Worm (Caenorhabditis elegans) whole organism, young adult: ENCODE measurements around the gene T27E9.6.

ENCODE experiments used
- B0035.1 ChIP-seq: sonication (generic microtip); optimal IDR thresholded peaks from 2 replicates; lab custom pipeline; 2016; ENCODE audit warnings: missing genetic modification characterization, mild to moderate bottlenecking, missing compliant biosample characterization, missing genotype, missing genetic modification reagents
- C06A6.2 ChIP-seq: fragments of 200-800 bp; sonication (Bioruptor generic); conservative IDR thresholded peaks from 2 replicates; pipeline ENCODE4 v1.3.6; 2022; ENCODE audit warnings: missing genetic modification characterization, missing compliant biosample characterization
- C17E4.6 ChIP-seq: fragments of 200-800 bp; sonication (Bioruptor generic); IDR thresholded peaks from 2 replicates; pipeline ENCODE4 v1.3.6; 2022; ENCODE audit warnings: missing genetic modification reagents, missing genetic modification characterization, missing compliant biosample characterization
- D2030.7 ChIP-seq: fragments of 200-800 bp; sonication (Bioruptor generic); IDR thresholded peaks from 2 replicates; pipeline ENCODE4 v1.3.6; 2022; ENCODE audit warnings: missing genetic modification reagents, missing genetic modification characterization, missing compliant biosample characterization
- F10E7.11 ChIP-seq: sonication (generic microtip); optimal IDR thresholded peaks from 2 replicates; lab custom pipeline; 2017; ENCODE audit warnings: mild to moderate bottlenecking, missing genetic modification characterization, moderate library complexity, missing compliant biosample characterization
- F39B2.1 ChIP-seq: fragments of 200-800 bp; sonication (Bioruptor generic); IDR thresholded peaks from 2 replicates; pipeline ENCODE4 v1.3.6; 2022; ENCODE audit warnings: missing genetic modification reagents, missing genetic modification characterization, missing compliant biosample characterization
- F52B5.7 ChIP-seq: sonication (generic microtip); optimal IDR thresholded peaks from 2 replicates; lab custom pipeline; 2016; ENCODE audit warnings: mild to moderate bottlenecking, missing genetic modification characterization, missing compliant biosample characterization
- F55B11.4 ChIP-seq: sonication (generic microtip); optimal IDR thresholded peaks from 2 replicates; lab custom pipeline; 2016; ENCODE audit warnings: missing compliant biosample characterization, missing genetic modification characterization, borderline replicate concordance; ENCODE audit not compliant: insufficient read depth
- Y53F4B.3 ChIP-seq: fragments of 200-800 bp; sonication (Bioruptor generic); IDR thresholded peaks from 2 replicates; pipeline ENCODE4 v1.3.6; 2022; ENCODE audit warnings: missing genetic modification reagents, missing genetic modification characterization, missing compliant biosample characterization
- Y67H2A.10 ChIP-seq: fragments of 200-800 bp; sonication (Bioruptor generic); conservative IDR thresholded peaks from 2 replicates; pipeline ENCODE4 v1.3.6; 2022; ENCODE audit warnings: missing genetic modification reagents, missing genetic modification characterization, missing compliant biosample characterization
- ama-1 ChIP-seq, 3 experiments: fragments of 150-350 bp in 1 of 3; sonication (generic microtip) in 2 of 3; optimal IDR thresholded peaks; 2 replicates each; lab custom pipeline; 2014 to 2018; ENCODE audit warnings: missing biosample characterization in 2 of 3, missing genetic modification characterization in 2 of 3, missing genetic modification reagents in 2 of 3
- aptf-3 ChIP-seq: fragments of 200-800 bp; sonication (Bioruptor generic); IDR thresholded peaks from 2 replicates; pipeline ENCODE4 v1.3.6; 2022; ENCODE audit warnings: missing genetic modification characterization, missing compliant biosample characterization
- attf-6 ChIP-seq: fragments of 200-800 bp; sonication (Bioruptor generic); IDR thresholded peaks from 2 replicates; pipeline ENCODE4 v1.3.6; 2022; ENCODE audit warnings: missing genetic modification reagents, missing genetic modification characterization, missing compliant biosample characterization
- ccch-3 ChIP-seq: fragments of 200-800 bp; sonication (Bioruptor generic); optimal IDR thresholded peaks from 2 replicates; lab custom pipeline; 2018; ENCODE audit warnings: mild to moderate bottlenecking, missing genetic modification characterization, missing compliant biosample characterization
- cebp-2 ChIP-seq: fragments of 200-800 bp; sonication (Bioruptor generic); IDR thresholded peaks from 2 replicates; pipeline ENCODE4 v1.3.6; 2022; ENCODE audit warnings: missing genetic modification characterization, missing compliant biosample characterization
- ceh-27 ChIP-seq: fragments of 200-800 bp; sonication (Bioruptor generic); optimal IDR thresholded peaks from 2 replicates; lab custom pipeline; 2018; ENCODE audit warnings: mild to moderate bottlenecking, missing genetic modification characterization, moderate library complexity, missing compliant biosample characterization
- ceh-91 ChIP-seq: fragments of 200-800 bp; sonication (Bioruptor generic); IDR thresholded peaks from 2 replicates; pipeline ENCODE4 v1.3.6; 2022; ENCODE audit warnings: missing genetic modification reagents, missing genetic modification characterization, missing compliant biosample characterization
- die-1 ChIP-seq: sonication (generic microtip); optimal IDR thresholded peaks from 2 replicates; lab custom pipeline; 2016; ENCODE audit warnings: missing genotype, mild to moderate bottlenecking, missing genetic modification characterization, missing compliant biosample characterization
- dpff-1 ChIP-seq: sonication (generic microtip); optimal IDR thresholded peaks from 2 replicates; lab custom pipeline; 2017; ENCODE audit warnings: mild to moderate bottlenecking, missing genetic modification characterization, missing compliant biosample characterization
- efl-1 ChIP-seq: fragments of 150-350 bp; optimal IDR thresholded peaks from 2 replicates; lab custom pipeline; 2014; ENCODE audit warnings: missing biosample characterization, missing genetic modification reagents, missing genetic modification characterization
- egl-44 ChIP-seq: fragments of 200-800 bp; sonication (Bioruptor generic); IDR thresholded peaks from 2 replicates; pipeline ENCODE4 v1.3.6; 2022; ENCODE audit warnings: missing genetic modification reagents, missing genetic modification characterization, missing compliant biosample characterization
- gei-17 ChIP-seq: fragments of 200-800 bp; sonication (Bioruptor generic); optimal IDR thresholded peaks from 2 replicates; lab custom pipeline; 2018; ENCODE audit warnings: mild to moderate bottlenecking, missing genetic modification characterization, missing compliant biosample characterization
- hlh-26 ChIP-seq: fragments of 200-800 bp; sonication (Bioruptor generic); conservative IDR thresholded peaks from 2 replicates; pipeline ENCODE4 v1.3.6; 2022; ENCODE audit warnings: missing genetic modification reagents, missing genetic modification characterization, missing compliant biosample characterization
- hsf-1 ChIP-seq: fragments of 200-800 bp; sonication (Bioruptor generic); IDR thresholded peaks from 2 replicates; pipeline ENCODE4 v1.3.6; 2022; ENCODE audit warnings: missing genetic modification reagents, missing genetic modification characterization, missing compliant biosample characterization
- let-607 ChIP-seq, 2 experiments: fragments of 200-800 bp in 1 of 2; sonication (Bioruptor generic) in 1 of 2; sonication (generic microtip) in 1 of 2; optimal IDR thresholded peaks; 2 replicates each; lab custom pipeline; 2016 to 2018; ENCODE audit warnings: mild to moderate bottlenecking in 2 of 2, missing compliant biosample characterization in 2 of 2, missing genetic modification characterization in 2 of 2, moderate library complexity in 2 of 2, missing genotype in 1 of 2
- lin-40 ChIP-seq: sonication (generic microtip); optimal IDR thresholded peaks from 2 replicates; lab custom pipeline; 2016; ENCODE audit warnings: missing genetic modification characterization, mild to moderate bottlenecking, missing compliant biosample characterization, missing genotype, missing genetic modification reagents
- lin-54 ChIP-seq: fragments of 200-800 bp; sonication (Bioruptor generic); optimal IDR thresholded peaks from 2 replicates; lab custom pipeline; 2018; ENCODE audit warnings: mild to moderate bottlenecking, missing genetic modification characterization, missing compliant biosample characterization
- lsl-1 ChIP-seq: fragments of 200-800 bp; sonication (Bioruptor generic); optimal IDR thresholded peaks from 2 replicates; lab custom pipeline; 2018; ENCODE audit warnings: mild to moderate bottlenecking, missing genetic modification characterization, moderate library complexity, missing compliant biosample characterization
- lsy-27 ChIP-seq: sonication (generic microtip); optimal IDR thresholded peaks from 2 replicates; lab custom pipeline; 2017; ENCODE audit warnings: missing genetic modification characterization, mild to moderate bottlenecking, missing compliant biosample characterization, antibody characterized with exemption, missing genotype, borderline replicate concordance; ENCODE audit not compliant: insufficient read depth
- madf-10 ChIP-seq: sonication (generic microtip); optimal IDR thresholded peaks from 2 replicates; lab custom pipeline; 2016; ENCODE audit warnings: mild to moderate bottlenecking, missing genetic modification characterization, missing compliant biosample characterization
- mel-28 ChIP-seq: sonication (generic microtip); optimal IDR thresholded peaks from 2 replicates; lab custom pipeline; 2016; ENCODE audit warnings: borderline replicate concordance, mild to moderate bottlenecking, missing genetic modification characterization, missing compliant biosample characterization
- nfya-2 ChIP-seq: fragments of 200-800 bp; sonication (Bioruptor generic); IDR thresholded peaks from 2 replicates; pipeline ENCODE4 v1.3.6; 2022; ENCODE audit warnings: missing genetic modification reagents, missing genetic modification characterization, missing compliant biosample characterization
- nhr-90 ChIP-seq: sonication (generic microtip); optimal IDR thresholded peaks from 2 replicates; lab custom pipeline; 2016; ENCODE audit warnings: missing genotype, mild to moderate bottlenecking, missing genetic modification characterization, missing compliant biosample characterization
- pha-4 ChIP-seq: fragments of 150-350 bp; sonication (generic microtip); optimal IDR thresholded peaks from 2 replicates; lab custom pipeline; 2014; ENCODE audit warnings: missing biosample characterization, missing genetic modification reagents, missing genetic modification characterization
- rec-8 ChIP-seq, 2 experiments: sonication (generic microtip); optimal IDR thresholded peaks; 2 replicates each; lab custom pipeline; 2016; ENCODE audit warnings: mild to moderate bottlenecking in 2 of 2, missing genetic modification characterization in 2 of 2, missing genetic modification reagents in 2 of 2, missing genotype in 2 of 2, missing biosample characterization in 1 of 2, missing compliant biosample characterization in 1 of 2, moderate library complexity in 1 of 2
- rpc-1 ChIP-seq, 2 experiments: fragments of 150-350 bp in 1 of 2; sonication (generic microtip) in 1 of 2; optimal IDR thresholded peaks; 2 replicates each; lab custom pipeline; 2014 to 2018; ENCODE audit warnings: missing biosample characterization in 1 of 2, missing genetic modification characterization in 1 of 2, missing genetic modification reagents in 1 of 2, missing genotype in 1 of 2
- sdz-38 ChIP-seq: sonication (generic microtip); optimal IDR thresholded peaks from 2 replicates; lab custom pipeline; 2016; ENCODE audit warnings: missing genotype, missing genetic modification characterization, missing compliant biosample characterization
- snpc-1.1 ChIP-seq: sonication (generic microtip); optimal IDR thresholded peaks from 2 replicates; lab custom pipeline; 2017; ENCODE audit warnings: missing genetic modification characterization, mild to moderate bottlenecking, missing compliant biosample characterization, antibody characterized with exemption, moderate library complexity, missing genotype, missing genetic modification reagents; ENCODE audit not compliant: insufficient read depth
- somi-1 ChIP-seq: fragments of 200-800 bp; sonication (Bioruptor generic); optimal IDR thresholded peaks from 2 replicates; lab custom pipeline; 2018; ENCODE audit warnings: mild to moderate bottlenecking, missing genetic modification characterization, missing compliant biosample characterization
- tbp1 ChIP-seq: fragments of 200-800 bp; sonication (Bioruptor generic); optimal IDR thresholded peaks from 2 replicates; lab custom pipeline; 2018; ENCODE audit warnings: mild to moderate bottlenecking, missing genetic modification characterization, missing compliant biosample characterization
- tbx-9 ChIP-seq: sonication (generic microtip); optimal IDR thresholded peaks from 2 replicates; lab custom pipeline; 2016; ENCODE audit warnings: borderline replicate concordance, missing genetic modification characterization, inconsistent platforms, missing compliant biosample characterization
- unc-130 ChIP-seq: sonication (generic microtip); optimal IDR thresholded peaks from 2 replicates; lab custom pipeline; 2016; ENCODE audit warnings: missing genetic modification reagents, missing genetic modification characterization, missing compliant biosample characterization
- xnd-1 ChIP-seq: sonication (generic microtip); optimal IDR thresholded peaks from 2 replicates; lab custom pipeline; 2016; ENCODE audit warnings: missing genotype, missing genetic modification reagents, missing genetic modification characterization, missing compliant biosample characterization
- ztf-25 ChIP-seq: fragments of 200-800 bp; sonication (Bioruptor generic); IDR thresholded peaks from 2 replicates; pipeline ENCODE4 v1.3.6; 2022; ENCODE audit warnings: missing genetic modification reagents, missing genetic modification characterization, missing compliant biosample characterization

The T27E9.6 gene

DNA sequence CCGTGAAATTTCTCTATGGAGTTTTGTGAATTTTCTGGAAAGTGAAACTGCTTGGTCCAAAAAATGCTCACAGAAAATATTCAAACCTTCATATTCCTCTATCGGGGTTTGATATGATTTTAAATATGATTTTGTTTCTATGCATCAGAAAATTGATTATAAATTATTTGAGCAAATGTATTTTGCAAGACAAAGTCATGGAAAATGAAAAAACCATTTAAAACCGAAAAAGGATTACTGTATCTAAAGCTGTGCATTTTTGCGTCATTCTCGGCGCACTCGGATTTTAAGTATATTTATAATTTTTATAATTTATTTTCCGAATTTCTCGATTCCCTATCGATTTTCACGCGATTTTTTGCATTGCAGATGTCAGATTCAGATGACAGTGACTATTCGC is 5.1 kb downstream of the T27E9.6 start, which contains the start of gene pssy-2:
Gene pssy-2, plus strand, starts transcription at position 301 of the 400 bp plus-strand sequence.
- no peak for TF ChIP-seq lsy-27 (tag; lab: Kevin White, UChicago)
- TF ChIP-seq lsl-1 (GFP tag; lab: Kevin White, UChicago), result peak; percentile 14
- TF ChIP-seq unc-130 (GFP tag; lab: Kevin White, UChicago), result no peak
- no peak for TF ChIP-seq F10E7.11 (tag; lab: Kevin White, UChicago)
- no peak for TF ChIP-seq sdz-38 (tag; lab: Kevin White, UChicago)

DNA sequence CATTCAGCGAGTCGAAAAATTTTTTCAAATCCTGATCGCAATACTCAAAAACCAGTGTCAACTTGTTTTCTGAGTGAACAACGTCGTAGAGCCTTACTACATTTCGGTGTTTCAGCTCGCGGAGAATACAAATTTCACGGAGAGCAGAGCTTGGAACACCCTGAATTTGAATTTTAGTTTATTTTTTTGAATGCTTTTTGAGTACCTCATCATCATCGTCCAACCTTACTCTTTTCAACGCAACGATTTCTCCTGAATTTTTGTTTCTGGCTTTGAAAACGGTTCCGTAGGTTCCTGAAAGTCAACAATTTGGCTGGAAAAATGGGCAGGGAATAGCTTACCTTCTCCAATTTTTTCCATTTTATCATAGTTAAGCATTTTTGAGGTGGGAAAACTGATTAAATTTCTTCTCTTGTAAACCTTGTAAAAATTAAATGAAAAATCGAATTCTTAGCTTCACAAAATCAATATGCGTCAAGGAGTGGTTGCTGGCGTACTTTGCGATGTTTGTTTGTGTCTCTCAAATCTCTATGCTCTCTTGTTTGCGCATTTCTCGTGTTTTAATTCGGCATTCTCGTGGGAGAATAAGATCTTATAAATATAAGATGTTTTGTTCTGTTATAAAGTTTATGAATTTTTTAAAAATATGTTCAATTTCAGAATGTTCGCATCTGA is 10.5 kb downstream of the T27E9.6 start, which contains the start of gene cdk-5:
Gene cdk-5, minus strand, starts transcription at position 425 of the 675 bp plus-strand sequence.
- no peak for TF ChIP-seq F39B2.1
- TF ChIP-seq somi-1 (GFP tag; lab: Kevin White, UChicago), result no peak
- TF ChIP-seq F52B5.7 (tag; lab: Kevin White, UChicago), result no peak
- no peak for TF ChIP-seq aptf-3
- TF ChIP-seq ceh-27 (GFP tag; lab: Kevin White, UChicago), result peak; percentile 27
- no peak for TF ChIP-seq F55B11.4
- TF ChIP-seq hsf-1 (GFP tag; lab: Robert Waterston, UW), result peak; percentile 76
- TF ChIP-seq snpc-1.1, result no peak
- TF ChIP-seq rpc-1 (optimal IDR thresholded peaks at IDR 0.05; lab: Kevin White, UChicago), result no peak
- no peak for TF ChIP-seq rpc-1 (tag; optimal IDR thresholded peaks at IDR 0.05; lab: Kevin White, UChicago)
- peak; percentile 51 for TF ChIP-seq tbp1 (GFP tag; lab: Kevin White, UChicago)
- no peak for TF ChIP-seq nfya-2
- no peak for TF ChIP-seq Y53F4B.3 (GFP tag; lab: Robert Waterston, UW)
- peak; percentile 33 for TF ChIP-seq xnd-1
- TF ChIP-seq nhr-90 (tag; lab: Kevin White, UChicago), result no peak
- TF ChIP-seq gei-17, result peak; percentile 30
- no peak for TF ChIP-seq lsy-27 (tag; lab: Kevin White, UChicago)
- TF ChIP-seq madf-10 (tag; lab: Kevin White, UChicago), result peak; percentile 15
- no peak for TF ChIP-seq rec-8 (tag; optimal IDR thresholded peaks at IDR 0.05; lab: Kevin White, UChicago)
- TF ChIP-seq C06A6.2 (GFP tag; lab: Robert Waterston, UW), result no peak
- TF ChIP-seq ccch-3, result no peak
- peak; percentile 72; the same call in 1 of the 2 replicates for TF ChIP-seq D2030.7 (GFP tag; lab: Robert Waterston, UW)
- TF ChIP-seq mel-28 (tag; lab: Kevin White, UChicago), result no peak
- TF ChIP-seq attf-6, result no peak
- no peak for TF ChIP-seq cebp-2 (GFP tag; lab: Robert Waterston, UW)
- no peak for TF ChIP-seq hlh-26 (GFP tag; lab: Robert Waterston, UW)
- no peak for TF ChIP-seq Y67H2A.10 (GFP tag; lab: Robert Waterston, UW)
- TF ChIP-seq sdz-38 (tag; lab: Kevin White, UChicago), result no peak
- no peak for TF ChIP-seq egl-44
- no peak for TF ChIP-seq B0035.1 (tag; lab: Kevin White, UChicago)
- TF ChIP-seq C17E4.6, result no peak
- TF ChIP-seq tbx-9 (tag; lab: Kevin White, UChicago), result no peak
- TF ChIP-seq die-1 (tag; lab: Kevin White, UChicago), result no peak
- TF ChIP-seq pha-4 (tag; lab: Kevin White, UChicago), result peak; percentile 69
- no peak for TF ChIP-seq dpff-1 (tag; lab: Kevin White, UChicago)
- TF ChIP-seq ama-1 (optimal IDR thresholded peaks at IDR 0.05; lab: Kevin White, UChicago), result no peak
- no peak for TF ChIP-seq ama-1 (GFP tag; optimal IDR thresholded peaks at IDR 0.05; lab: Kevin White, UChicago)
- peak; percentile 4 for TF ChIP-seq efl-1 (GFP tag; lab: Kevin White, UChicago)
- TF ChIP-seq let-607 (tag; optimal IDR thresholded peaks at IDR 0.05; lab: Kevin White, UChicago), result peak in 1 of 2 experiments; percentile 46
- peak; percentile 87 for TF ChIP-seq lin-40 (tag; lab: Kevin White, UChicago)
- no peak for TF ChIP-seq ceh-91 (GFP tag; lab: Robert Waterston, UW)
- peak; percentile 84 for TF ChIP-seq lin-54 (GFP tag; lab: Kevin White, UChicago)
- TF ChIP-seq ztf-25 (GFP tag; lab: Robert Waterston, UW), result no peak
